Worm (Caenorhabditis elegans) whole organism, L4 larva: ENCODE data around the gene ceh-40.
A peak's percentile ranks its signal among the peaks of the same experiment; 100 is the strongest.

Experiments
- D1046.2 ChIP-seq: fragments of 200-800 bp; sonication (Bioruptor generic); IDR thresholded peaks from 2 replicates; pipeline ENCODE4 v1.3.6; 2022; ENCODE audit warnings: missing genetic modification characterization, missing compliant biosample characterization
- F10B5.3 ChIP-seq: sonication (generic microtip); optimal IDR thresholded peaks from 2 replicates; lab custom pipeline; 2016; ENCODE audit warnings: mild to moderate bottlenecking, missing genetic modification characterization, missing compliant biosample characterization
- F26F4.8 ChIP-seq: fragments of 200-800 bp; sonication (Bioruptor generic); conservative IDR thresholded peaks from 2 replicates; pipeline ENCODE4 v1.3.6; 2022; ENCODE audit warnings: missing genetic modification characterization, missing compliant biosample characterization
- F37D6.2 ChIP-seq: sonication (generic microtip); optimal IDR thresholded peaks from 2 replicates; lab custom pipeline; 2016; ENCODE audit warnings: mild to moderate bottlenecking, missing genetic modification characterization, missing compliant biosample characterization
- T20F7.1 ChIP-seq: fragments of 200-800 bp; sonication (Bioruptor generic); optimal IDR thresholded peaks from 2 replicates; lab custom pipeline; 2018; ENCODE audit warnings: mild to moderate bottlenecking, missing genetic modification characterization, missing compliant biosample characterization
- T26A8.4 ChIP-seq: fragments of 200-800 bp; sonication (Bioruptor generic); IDR thresholded peaks from 2 replicates; pipeline ENCODE4 v1.3.6; 2022; ENCODE audit warnings: missing genetic modification characterization, missing compliant biosample characterization
- Y48G9A.11 ChIP-seq: fragments of 200-800 bp; sonication (Bioruptor generic); IDR thresholded peaks from 2 replicates; pipeline ENCODE4 v1.3.6; 2022; ENCODE audit warnings: missing genetic modification reagents, missing genetic modification characterization, missing compliant biosample characterization
- Y5F2A.4 ChIP-seq: fragments of 200-800 bp; sonication (Bioruptor generic); optimal IDR thresholded peaks from 2 replicates; lab custom pipeline; 2018; ENCODE audit warnings: mild to moderate bottlenecking, missing genetic modification characterization, missing compliant biosample characterization
- Y75B8A.6 ChIP-seq: fragments of 200-800 bp; sonication (Bioruptor generic); IDR thresholded peaks from 2 replicates; pipeline ENCODE4 v1.3.6; 2022; ENCODE audit warnings: missing genetic modification reagents, missing genetic modification characterization, missing compliant biosample characterization
- ZK337.2 ChIP-seq: fragments of 200-800 bp; sonication (Bioruptor generic); IDR thresholded peaks from 2 replicates; pipeline ENCODE4 v1.3.6; 2022; ENCODE audit warnings: missing genetic modification reagents, missing genetic modification characterization, missing compliant biosample characterization
- attf-4 ChIP-seq: sonication (generic microtip); optimal IDR thresholded peaks from 3 replicates; lab custom pipeline; 2017; ENCODE audit warnings: missing biosample characterization, missing genetic modification characterization
- ceh-20 ChIP-seq: fragments of 200-800 bp; sonication (Bioruptor generic); IDR thresholded peaks from 2 replicates; pipeline ENCODE4 v1.3.6; 2022; ENCODE audit warnings: missing genetic modification reagents, missing genetic modification characterization, missing compliant biosample characterization
- ceh-32 ChIP-seq: sonication (generic microtip); optimal IDR thresholded peaks from 2 replicates; lab custom pipeline; 2016; ENCODE audit warnings: mild to moderate bottlenecking, missing genetic modification characterization, missing compliant biosample characterization; ENCODE audit not compliant: poor library complexity
- ceh-44 ChIP-seq: fragments of 200-800 bp; sonication (Bioruptor generic); IDR thresholded peaks from 2 replicates; pipeline ENCODE4 v1.3.6; 2022; ENCODE audit warnings: missing genetic modification reagents, missing genetic modification characterization, missing compliant biosample characterization
- ceh-62 ChIP-seq: sonication (generic microtip); optimal IDR thresholded peaks from 2 replicates; lab custom pipeline; 2017; ENCODE audit warnings: missing biosample characterization, missing genetic modification characterization
- ceh-82 ChIP-seq: sonication (generic microtip); optimal IDR thresholded peaks from 2 replicates; lab custom pipeline; 2017; ENCODE audit warnings: missing biosample characterization, missing genetic modification characterization
- ces-1 ChIP-seq: fragments of 150-350 bp; sonication (generic microtip); optimal IDR thresholded peaks from 4 replicates; lab custom pipeline; 2014; ENCODE audit warnings: missing biosample characterization, missing genetic modification reagents, missing genetic modification characterization
- daf-12 ChIP-seq: fragments of 150-350 bp; optimal IDR thresholded peaks from 2 replicates; lab custom pipeline; 2014; ENCODE audit warnings: missing biosample characterization, missing genetic modification reagents, missing genetic modification characterization
- daf-16 ChIP-seq, 3 experiments: sonication (generic microtip); optimal IDR thresholded peaks; 2 replicates each; lab custom pipeline; 2016 to 2017; ENCODE audit warnings: missing genetic modification characterization in 3 of 3, missing genetic modification reagents in 3 of 3, mild to moderate bottlenecking in 2 of 3, missing compliant biosample characterization in 2 of 3, missing biosample characterization in 1 of 3, moderate library complexity in 1 of 3
- daf-19 ChIP-seq: fragments of 200-800 bp; sonication (Bioruptor generic); conservative IDR thresholded peaks from 2 replicates; pipeline ENCODE4 v1.3.6; 2022; ENCODE audit warnings: missing genetic modification characterization, missing compliant biosample characterization
- dmd-9 ChIP-seq: fragments of 200-800 bp; sonication (Bioruptor generic); IDR thresholded peaks from 2 replicates; pipeline ENCODE4 v1.3.6; 2022; ENCODE audit warnings: missing genetic modification reagents, missing genetic modification characterization, missing compliant biosample characterization
- dpl-1 ChIP-seq: fragments of 150-350 bp; optimal IDR thresholded peaks from 2 replicates; lab custom pipeline; 2014; ENCODE audit warnings: missing biosample characterization, missing genetic modification reagents, missing genetic modification characterization
- egl-43 ChIP-seq: fragments of 200-800 bp; sonication (Bioruptor generic); IDR thresholded peaks from 2 replicates; pipeline ENCODE4 v1.3.6; 2022; ENCODE audit warnings: missing genetic modification reagents, missing genetic modification characterization, missing compliant biosample characterization
- fkh-10 ChIP-seq: fragments of 150-350 bp; optimal IDR thresholded peaks from 2 replicates; lab custom pipeline; 2014; ENCODE audit warnings: missing biosample characterization, missing genetic modification reagents, missing genetic modification characterization
- gei-8 ChIP-seq: fragments of 200-800 bp; sonication (Bioruptor generic); optimal IDR thresholded peaks from 2 replicates; lab custom pipeline; 2018; ENCODE audit warnings: mild to moderate bottlenecking, missing genetic modification characterization, missing compliant biosample characterization
- hlh-11 ChIP-seq: fragments of 200-800 bp; sonication (Bioruptor generic); optimal IDR thresholded peaks from 2 replicates; lab custom pipeline; 2018; ENCODE audit warnings: mild to moderate bottlenecking, missing genetic modification characterization, missing compliant biosample characterization
- jun-1 ChIP-seq: fragments of 150-350 bp; optimal IDR thresholded peaks from 2 replicates; lab custom pipeline; 2014; ENCODE audit warnings: missing biosample characterization, missing genetic modification reagents, missing genetic modification characterization
- lin-1 ChIP-seq: fragments of 200-800 bp; sonication (Bioruptor generic); IDR thresholded peaks from 2 replicates; pipeline ENCODE4 v1.3.6; 2022; ENCODE audit warnings: missing genetic modification reagents, missing genetic modification characterization, missing compliant biosample characterization
- lin-15B ChIP-seq: fragments of 150-350 bp; sonication (generic microtip); optimal IDR thresholded peaks from 3 replicates; lab custom pipeline; 2014; ENCODE audit warnings: missing biosample characterization, missing genetic modification characterization
- lin-29 ChIP-seq: fragments of 200-800 bp; sonication (Bioruptor generic); IDR thresholded peaks from 2 replicates; pipeline ENCODE4 v1.3.6; 2022; ENCODE audit warnings: missing genetic modification reagents, missing genetic modification characterization, missing compliant biosample characterization
- madf-5 ChIP-seq, 2 experiments: fragments of 200-800 bp; sonication (Bioruptor generic); IDR thresholded peaks; 2 replicates each; pipeline ENCODE4 v1.3.6; 2022; ENCODE audit warnings: missing compliant biosample characterization in 2 of 2, missing genetic modification characterization in 2 of 2
- madf-9 ChIP-seq: fragments of 200-800 bp; sonication (Bioruptor generic); conservative IDR thresholded peaks from 2 replicates; pipeline ENCODE4 v1.3.6; 2022; ENCODE audit warnings: missing genetic modification reagents, missing genetic modification characterization, missing compliant biosample characterization
- mdt-29 ChIP-seq: fragments of 200-800 bp; sonication (Bioruptor generic); IDR thresholded peaks from 2 replicates; pipeline ENCODE4 v1.3.6; 2022; ENCODE audit warnings: missing genetic modification reagents, missing genetic modification characterization, missing compliant biosample characterization
- mep-1 ChIP-seq: fragments of 150-350 bp; sonication (generic microtip); optimal IDR thresholded peaks from 3 replicates; lab custom pipeline; 2014; ENCODE audit warnings: missing biosample characterization, missing genetic modification characterization
- mxl-2 ChIP-seq: fragments of 200-800 bp; sonication (Bioruptor generic); conservative IDR thresholded peaks from 2 replicates; pipeline ENCODE4 v1.3.6; 2022; ENCODE audit warnings: missing genetic modification reagents, missing genetic modification characterization, missing compliant biosample characterization
- mxl-3 ChIP-seq: fragments of 200-800 bp; sonication (Bioruptor generic); optimal IDR thresholded peaks from 2 replicates; lab custom pipeline; 2018; ENCODE audit warnings: mild to moderate bottlenecking, missing genetic modification characterization, missing compliant biosample characterization
- nhr-237 ChIP-seq: sonication (generic microtip); optimal IDR thresholded peaks from 2 replicates; lab custom pipeline; 2017; ENCODE audit warnings: missing biosample characterization, missing genetic modification characterization
- nhr-48 ChIP-seq: sonication (generic microtip); optimal IDR thresholded peaks from 2 replicates; lab custom pipeline; 2016; ENCODE audit warnings: mild to moderate bottlenecking, missing genetic modification characterization, missing compliant biosample characterization
- nhr-77 ChIP-seq: fragments of 150-350 bp; optimal IDR thresholded peaks from 2 replicates; lab custom pipeline; 2014; ENCODE audit warnings: missing biosample characterization, missing genetic modification characterization
- pha-4 ChIP-seq, 2 experiments: fragments of 150-350 bp in 1 of 2; fragments of 200-800 bp in 1 of 2; sonication (Bioruptor generic) in 1 of 2; IDR thresholded peaks in 1 of 2; optimal IDR thresholded peaks in 1 of 2; 2 replicates each; pipeline versions ENCODE4 v1.3.6 to Lab custom; 2014 to 2022; ENCODE audit warnings: missing genetic modification characterization in 2 of 2, missing genetic modification reagents in 2 of 2, missing biosample characterization in 1 of 2, missing compliant biosample characterization in 1 of 2
- php-3 ChIP-seq: fragments of 200-800 bp; sonication (Bioruptor generic); IDR thresholded peaks from 2 replicates; pipeline ENCODE4 v1.3.6; 2022; ENCODE audit warnings: missing genetic modification reagents, missing genetic modification characterization, missing compliant biosample characterization
- rbr-2 ChIP-seq: sonication (generic microtip); optimal IDR thresholded peaks from 2 replicates; lab custom pipeline; 2016; ENCODE audit warnings: missing genotype, missing genetic modification characterization, missing compliant biosample characterization
- sdz-12 ChIP-seq: fragments of 200-800 bp; sonication (Bioruptor generic); optimal IDR thresholded peaks from 2 replicates; lab custom pipeline; 2018; ENCODE audit warnings: mild to moderate bottlenecking, missing genetic modification characterization, missing compliant biosample characterization
- snpc-4 ChIP-seq: fragments of 150-350 bp; optimal IDR thresholded peaks from 2 replicates; lab custom pipeline; 2014; ENCODE audit warnings: missing biosample characterization, missing genetic modification characterization
- spr-3 ChIP-seq: fragments of 200-800 bp; sonication (Bioruptor generic); optimal IDR thresholded peaks from 2 replicates; lab custom pipeline; 2018; ENCODE audit warnings: mild to moderate bottlenecking, missing genetic modification characterization, missing compliant biosample characterization
- unc-130 ChIP-seq: sonication (generic microtip); optimal IDR thresholded peaks from 2 replicates; lab custom pipeline; 2016; ENCODE audit warnings: missing genetic modification reagents, missing genetic modification characterization, missing compliant biosample characterization
- zag-1 ChIP-seq: fragments of 150-350 bp; optimal IDR thresholded peaks from 2 replicates; lab custom pipeline; 2014; ENCODE audit warnings: missing biosample characterization, missing genetic modification characterization
- zfp-2 ChIP-seq: sonication (generic microtip); optimal IDR thresholded peaks from 2 replicates; lab custom pipeline; 2016; ENCODE audit warnings: mild to moderate bottlenecking, missing genetic modification characterization, missing compliant biosample characterization
- zip-11 ChIP-seq: fragments of 200-800 bp; sonication (Bioruptor generic); IDR thresholded peaks from 2 replicates; pipeline ENCODE4 v1.3.6; 2022; ENCODE audit warnings: missing genetic modification characterization, missing compliant biosample characterization

The ceh-40 gene

ce11 chrX:12362951-12363486 is 42.4 kb upstream of the ceh-40 start:
- no peak for TF ChIP-seq unc-130 (GFP tag; lab: Kevin White, UChicago)
- peak; percentile 78 for TF ChIP-seq egl-43 (GFP tag; lab: Robert Waterston, UW)
- TF ChIP-seq fkh-10 (GFP tag; lab: Kevin White, UChicago), result peak; percentile 100
- TF ChIP-seq F37D6.2, result peak; percentile 98
- no peak for TF ChIP-seq F26F4.8
- TF ChIP-seq attf-4, result peak; percentile 50
- TF ChIP-seq F10B5.3 (tag; lab: Kevin White, UChicago), result peak; percentile 95
- TF ChIP-seq mxl-3 (GFP tag; lab: Kevin White, UChicago), result peak; percentile 89
- peak; percentile 72 for TF ChIP-seq ceh-82 (tag; lab: Kevin White, UChicago)
- peak; percentile 50 for TF ChIP-seq snpc-4 (tag; lab: Kevin White, UChicago)
- peak; percentile 93; the same call in 1 of the 2 replicates for TF ChIP-seq php-3 (GFP tag; lab: Robert Waterston, UW)
- TF ChIP-seq lin-29 (GFP tag; lab: Robert Waterston, UW), result peak; percentile 94
- peak; percentile 92 for TF ChIP-seq lin-1 (GFP tag; lab: Robert Waterston, UW)
- TF ChIP-seq ces-1 (GFP tag; lab: Kevin White, UChicago), result peak; percentile 97
- no peak for TF ChIP-seq Y48G9A.11
- TF ChIP-seq Y75B8A.6 (GFP tag; lab: Robert Waterston, UW), result no peak
- peak; percentile 99 for TF ChIP-seq jun-1
- TF ChIP-seq dmd-9 (GFP tag; lab: Robert Waterston, UW), result peak; percentile 64; the same call in 1 of the 2 replicates
- peak; percentile 66 for TF ChIP-seq dpl-1 (GFP tag; lab: Kevin White, UChicago)
- TF ChIP-seq zag-1, result peak; percentile 90
- peak; percentile 90 for TF ChIP-seq nhr-237 (tag; lab: Kevin White, UChicago)
- peak; percentile 87; the same call in 1 of the 2 replicates for TF ChIP-seq D1046.2 (GFP tag; lab: Robert Waterston, UW)
- TF ChIP-seq mep-1 (tag; lab: Kevin White, UChicago), result peak; percentile 100
- TF ChIP-seq Y5F2A.4 (GFP tag; lab: Kevin White, UChicago), result peak; percentile 90
- TF ChIP-seq ceh-20 (GFP tag; lab: Robert Waterston, UW), result peak; percentile 97
- TF ChIP-seq spr-3, result peak; percentile 91
- peak; percentile 76 for TF ChIP-seq zfp-2
- TF ChIP-seq ZK337.2, result peak; percentile 83; the same call in 1 of the 2 replicates
- TF ChIP-seq zip-11 (GFP tag; lab: Robert Waterston, UW), result no peak
- TF ChIP-seq nhr-77 (tag; lab: Kevin White, UChicago), result peak; percentile 100
- peak; percentile 95 for TF ChIP-seq madf-9 (GFP tag; lab: Robert Waterston, UW)
- TF ChIP-seq mdt-29, result peak; percentile 92
- peak; percentile 40 for TF ChIP-seq ceh-62
- TF ChIP-seq daf-19 (GFP tag; lab: Robert Waterston, UW), result peak; percentile 67
- peak; percentile 83 for TF ChIP-seq mxl-2
- peak; percentile 94 to 99 for TF ChIP-seq daf-16 (GFP tag; optimal IDR thresholded peaks at IDR 0.05; lab: Kevin White, UChicago)
- TF ChIP-seq daf-16 (tag; optimal IDR thresholded peaks at IDR 0.05; lab: Kevin White, UChicago), result peak; percentile 99
- peak; percentile 96 for TF ChIP-seq pha-4 (GFP tag; IDR thresholded peaks at IDR 0.05; lab: Robert Waterston, UW)
- TF ChIP-seq pha-4 (tag; optimal IDR thresholded peaks at IDR 0.05; lab: Kevin White, UChicago), result peak; percentile 95
- no peak for TF ChIP-seq sdz-12
- peak; percentile 97 for TF ChIP-seq nhr-48 (tag; lab: Kevin White, UChicago)
- peak; percentile 96 for TF ChIP-seq hlh-11 (tag; lab: Kevin White, UChicago)
- TF ChIP-seq T26A8.4, result peak; percentile 99
- TF ChIP-seq T20F7.1 (GFP tag; lab: Kevin White, UChicago), result peak; percentile 94
- peak; percentile 9 for TF ChIP-seq daf-12
- TF ChIP-seq ceh-32, result peak; percentile 89
- TF ChIP-seq madf-5 (GFP tag; IDR thresholded peaks at IDR 0.05; lab: Robert Waterston, UW), result peak in 1 of 2 experiments; percentile 85; a peak in 1 of 4 replicates
- peak; percentile 99 for TF ChIP-seq rbr-2 (tag; lab: Kevin White, UChicago)
- 0 out of 2 replicates have a peak, but pooled peaks have one; percentile 32 for TF ChIP-seq ceh-44 (GFP tag; lab: Robert Waterston, UW)
- TF ChIP-seq lin-15B (tag; lab: Kevin White, UChicago), result peak; percentile 13
- peak; percentile 75 for TF ChIP-seq gei-8 (GFP tag; lab: Kevin White, UChicago)
